Worm (Caenorhabditis elegans) whole organism, L2 larva: ENCODE data around the gene icd-1.

Experiments
- R02D3.7 ChIP-seq: fragments of 150-350 bp; optimal IDR thresholded peaks from 2 replicates; lab custom pipeline; 2014; ENCODE audit warnings: missing biosample characterization, missing genetic modification characterization
- ZK546.5 ChIP-seq: sonication (generic microtip); optimal IDR thresholded peaks from 2 replicates; lab custom pipeline; 2017; ENCODE audit warnings: missing biosample characterization, missing genetic modification characterization
- aly-2 ChIP-seq: fragments of 150-350 bp; optimal IDR thresholded peaks from 2 replicates; lab custom pipeline; 2014; ENCODE audit warnings: missing biosample characterization, missing genetic modification characterization
- ama-1 ChIP-seq: fragments of 150-350 bp; optimal IDR thresholded peaks from 2 replicates; lab custom pipeline; 2018; ENCODE audit warnings: inconsistent platforms
- ceh-16 ChIP-seq: fragments of 150-350 bp; optimal IDR thresholded peaks from 2 replicates; lab custom pipeline; 2014; ENCODE audit warnings: missing biosample characterization, missing genetic modification characterization
- ceh-82 ChIP-seq: fragments of 150-350 bp; optimal IDR thresholded peaks from 2 replicates; lab custom pipeline; 2014; ENCODE audit warnings: missing biosample characterization, missing genetic modification characterization
- elt-1 ChIP-seq: fragments of 150-350 bp; optimal IDR thresholded peaks from 2 replicates; lab custom pipeline; 2014; ENCODE audit warnings: missing biosample characterization, missing genetic modification characterization
- elt-3 ChIP-seq: sonication (generic microtip); optimal IDR thresholded peaks from 2 replicates; lab custom pipeline; 2017; ENCODE audit warnings: missing biosample characterization, missing genetic modification characterization
- lin-11 ChIP-seq: fragments of 150-350 bp; sonication (generic microtip); optimal IDR thresholded peaks from 2 replicates; lab custom pipeline; 2014; ENCODE audit warnings: missing biosample characterization, missing genetic modification characterization, inconsistent platforms, mixed read lengths
- mab-5 ChIP-seq: fragments of 150-350 bp; optimal IDR thresholded peaks from 2 replicates; lab custom pipeline; 2014; ENCODE audit warnings: missing biosample characterization, missing genetic modification characterization
- nhr-11 ChIP-seq: fragments of 150-350 bp; optimal IDR thresholded peaks from 2 replicates; lab custom pipeline; 2014; ENCODE audit warnings: missing biosample characterization, missing genetic modification characterization
- nhr-25 ChIP-seq: fragments of 150-350 bp; sonication (generic microtip); optimal IDR thresholded peaks from 3 replicates; lab custom pipeline; 2014; ENCODE audit warnings: missing biosample characterization, missing genetic modification characterization
- peb-1 ChIP-seq: fragments of 150-350 bp; optimal IDR thresholded peaks from 2 replicates; lab custom pipeline; 2014; ENCODE audit warnings: missing biosample characterization, missing genetic modification characterization
- ztf-11 ChIP-seq: sonication (generic microtip); optimal IDR thresholded peaks from 2 replicates; lab custom pipeline; 2017; ENCODE audit warnings: missing biosample characterization, missing genetic modification characterization

DNA sequence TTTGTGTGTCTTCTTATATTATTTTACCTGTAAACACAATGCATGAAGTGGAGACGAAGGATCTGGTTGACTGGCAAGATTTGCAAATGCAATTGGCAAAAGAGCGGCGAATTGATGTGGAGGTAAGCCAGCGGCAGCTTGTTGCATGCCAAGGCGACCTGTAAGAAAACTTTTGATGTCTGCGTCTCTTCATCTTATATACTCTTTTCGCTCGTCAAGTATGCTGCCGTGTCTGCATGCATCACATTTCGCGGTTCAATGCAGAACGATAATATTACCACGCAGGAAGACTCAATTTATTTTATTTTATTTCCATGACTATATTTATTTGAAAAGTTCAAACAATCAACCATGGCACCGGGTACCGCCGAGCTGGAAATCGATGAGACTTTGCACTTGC, 12.5 kb upstream of the icd-1 start, which contains the start of gene vps-33.2:
- TF ChIP-seq aly-2 (tag; lab: Kevin White, UChicago) (no peak), mab-5 (tag; lab: Kevin White, UChicago) (no peak), ceh-16 (no peak), ceh-82 (no peak), lin-11 (tag; lab: Kevin White, UChicago) (peak; percentile 22), ztf-11 (tag; lab: Kevin White, UChicago) (no peak), peb-1 (tag; lab: Kevin White, UChicago) (no peak), elt-3 (no peak), ZK546.5 (no peak), nhr-25 (tag; lab: Kevin White, UChicago) (no peak), nhr-11 (tag; lab: Kevin White, UChicago) (no peak), elt-1 (tag; lab: Kevin White, UChicago) (no peak), R02D3.7 (no peak), ama-1 (lab: Kevin White, UChicago) (no peak)
